Fruit fly (Drosophila melanogaster): ENCODE data around the gene comm2.

Gene comm2

dm6 chr3L:15690711-15691591, 8.7 kb downstream of the comm2 start (continued):
- TF ChIP-seq dmrt11E (tag; optimal IDR thresholded peaks at IDR 0.05) (peak; percentile 54), CG14050 (GFP tag; IDR thresholded peaks at IDR 0.05) (no peak), Mad (GFP tag; optimal IDR thresholded peaks at IDR 0.05) (no peak), Chrac-16 (GFP tag; optimal IDR thresholded peaks at IDR 0.05) (no peak), pho (GFP tag; optimal IDR thresholded peaks at IDR 0.05) (no peak), CG34224 (GFP tag; IDR thresholded peaks at IDR 0.05; ENCODE audit: partially characterized antibody) (no peak), CG10431 (GFP tag; optimal IDR thresholded peaks at IDR 0.05) (no peak), H2.0 (GFP tag; IDR thresholded peaks at IDR 0.05) (no peak), pita (GFP tag; optimal IDR thresholded peaks at IDR 0.05) (no peak), Lim3 (GFP tag; IDR thresholded peaks at IDR 0.05) (no peak), mam (GFP tag; optimal IDR thresholded peaks at IDR 0.05) (no peak), Spps (tag; optimal IDR thresholded peaks at IDR 0.05) (peak; percentile 12), Ptx1 (GFP tag; IDR thresholded peaks at IDR 0.05) (peak; percentile 8; the same call in 1 of the 2 replicates), insv (GFP tag; optimal IDR thresholded peaks at IDR 0.05) (no peak), vfl (GFP tag; optimal IDR thresholded peaks at IDR 0.05) (no peak), CG4854 (GFP tag; optimal IDR thresholded peaks at IDR 0.05) (no peak), Dip3 (GFP tag; optimal IDR thresholded peaks at IDR 0.05) (no peak), CG34376 (GFP tag; optimal IDR thresholded peaks at IDR 0.05) (peak; percentile 34), CG11723 (GFP tag; optimal IDR thresholded peaks at IDR 0.05) (no peak), CG33557 (GFP tag; optimal IDR thresholded peaks at IDR 0.05) (peak; percentile 39), CG11247 (GFP tag; IDR thresholded peaks at IDR 0.05) (no peak), NC2β (GFP tag; optimal IDR thresholded peaks at IDR 0.05) (no peak), CG13775 (GFP tag; optimal IDR thresholded peaks at IDR 0.05) (no peak), emc (GFP tag; optimal IDR thresholded peaks at IDR 0.05) (no peak), BEAF-32 (GFP tag; optimal IDR thresholded peaks at IDR 0.05) (no peak), sim (GFP tag; IDR thresholded peaks at IDR 0.05) (no peak), CG9215 (GFP tag; IDR thresholded peaks at IDR 0.05) (no peak), chinmo (GFP tag; IDR thresholded peaks at IDR 0.05; ENCODE audit: partially characterized antibody) (no peak), CG17802 (tag; optimal IDR thresholded peaks at IDR 0.05) (no peak), Taf1 (GFP tag; IDR thresholded peaks at IDR 0.05) (no peak), Opbp (GFP tag; IDR thresholded peaks at IDR 0.05; ENCODE audit: partially characterized antibody) (no peak), Myb (GFP tag; optimal IDR thresholded peaks at IDR 0.05) (no peak), Hey (tag; optimal IDR thresholded peaks at IDR 0.05) (no peak), Scr (GFP tag; IDR thresholded peaks at IDR 0.05; ENCODE audit: partially characterized antibody) (no peak), tap (tag; optimal IDR thresholded peaks at IDR 0.05) (peak; percentile 73), stc (GFP tag; IDR thresholded peaks at IDR 0.05) (no peak), ro (GFP tag; IDR thresholded peaks at IDR 0.05) (no peak), CG6791 (GFP tag; IDR thresholded peaks at IDR 0.05; ENCODE audit: partially characterized antibody) (no peak), CG9727 (GFP tag; optimal IDR thresholded peaks at IDR 0.05) (peak; percentile 24), CTCF (GFP tag; optimal IDR thresholded peaks at IDR 0.05) (peak; percentile 19), Elba2 (GFP tag; optimal IDR thresholded peaks at IDR 0.05) (no peak), scrt (GFP tag; optimal IDR thresholded peaks at IDR 0.05) (peak; percentile 18), CG16779 (GFP tag; IDR thresholded peaks at IDR 0.05) (no peak), hkb (optimal IDR thresholded peaks at IDR 0.05) (no peak), hkb (GFP tag; IDR thresholded peaks at IDR 0.05) (peak; percentile 78), CG6689 (GFP tag; IDR thresholded peaks at IDR 0.05) (0 out of 2 replicates have a peak, but pooled peaks have one; percentile 10), ci (GFP tag; IDR thresholded peaks at IDR 0.05) (no peak), lov (optimal IDR thresholded peaks at IDR 0.05) (no peak), lov (GFP tag; IDR thresholded peaks at IDR 0.05) (no peak), CG17912 (GFP tag; optimal IDR thresholded peaks at IDR 0.05) (no peak), CG4617 (GFP tag; optimal IDR thresholded peaks at IDR 0.05; ENCODE audit: borderline replicate concordance) (no peak)
